Fruit fly (Drosophila melanogaster) whole organism, pupa: ENCODE measurements around the gene CG2993.

Source experiments
- CG10348 ChIP-seq: fragments of 200-800 bp; sonication (Bioruptor generic); IDR thresholded peaks from 2 replicates; pipeline ENCODE4 v1.3.6; 2022; ENCODE audit warnings: missing biosample characterization, missing genetic modification characterization
- CG12605 ChIP-seq: fragments of 200-800 bp; sonication (Bioruptor generic); IDR thresholded peaks from 2 replicates; pipeline ENCODE4 v1.3.6; 2022; ENCODE audit warnings: missing biosample characterization, missing genetic modification characterization
- CG13204 ChIP-seq: fragments of 200-800 bp; sonication (Bioruptor generic); optimal IDR thresholded peaks from 2 replicates; lab custom pipeline; 2018; ENCODE audit warnings: missing biosample characterization, mild to moderate bottlenecking, missing genetic modification characterization, moderate library complexity
- CG14655 ChIP-seq: fragments of 200-800 bp; sonication (Bioruptor generic); optimal IDR thresholded peaks from 3 replicates; lab custom pipeline; 2017; ENCODE audit warnings: mild to moderate bottlenecking, missing biosample characterization, missing genetic modification reagents, missing genetic modification characterization
- CG15710 ChIP-seq: fragments of 200-800 bp; sonication (Bioruptor generic); optimal IDR thresholded peaks from 2 replicates; lab custom pipeline; 2018; ENCODE audit warnings: missing biosample characterization, mild to moderate bottlenecking, missing genetic modification characterization, moderate library complexity
- CG17806 ChIP-seq: fragments of 200-800 bp; sonication (Bioruptor generic); optimal IDR thresholded peaks from 2 replicates; lab custom pipeline; 2018; ENCODE audit warnings: missing biosample characterization, mild to moderate bottlenecking, missing genetic modification characterization, moderate library complexity
- CG32121 ChIP-seq: fragments of 200-800 bp; sonication (Bioruptor generic); IDR thresholded peaks from 2 replicates; pipeline ENCODE4 v1.3.6; 2022; ENCODE audit warnings: missing biosample characterization, missing genetic modification characterization
- CG34367 ChIP-seq: fragments of 200-800 bp; sonication (Bioruptor generic); optimal IDR thresholded peaks from 2 replicates; lab custom pipeline; 2018; ENCODE audit warnings: missing biosample characterization, mild to moderate bottlenecking, missing genetic modification characterization
- CG4496 ChIP-seq: fragments of 200-800 bp; sonication (Bioruptor generic); IDR thresholded peaks from 3 replicates; pipeline ENCODE4 v1.3.6; 2022; ENCODE audit warnings: missing biosample characterization, missing genetic modification characterization
- CG8159 ChIP-seq: fragments of 200-800 bp; sonication (Bioruptor generic); optimal IDR thresholded peaks from 3 replicates; lab custom pipeline; 2018; ENCODE audit warnings: missing biosample characterization, mild to moderate bottlenecking, missing genetic modification characterization, moderate library complexity
- CG8301 ChIP-seq: fragments of 200-800 bp; sonication (Bioruptor generic); optimal IDR thresholded peaks from 2 replicates; lab custom pipeline; 2018; ENCODE audit warnings: missing biosample characterization, mild to moderate bottlenecking, missing genetic modification characterization
- CG9948 ChIP-seq: fragments of 200-800 bp; sonication (Bioruptor generic); optimal IDR thresholded peaks from 2 replicates; lab custom pipeline; 2018; ENCODE audit warnings: missing biosample characterization, mild to moderate bottlenecking, missing genetic modification characterization, moderate library complexity
- D1 ChIP-seq: fragments of 200-800 bp; sonication (Bioruptor generic); optimal IDR thresholded peaks from 2 replicates; lab custom pipeline; 2018; ENCODE audit warnings: missing biosample characterization, mild to moderate bottlenecking, missing genetic modification characterization, moderate library complexity
- EcR ChIP-seq: fragments of 200-800 bp; sonication (Bioruptor generic); optimal IDR thresholded peaks from 3 replicates; lab custom pipeline; 2019; ENCODE audit warnings: missing biosample characterization, missing genetic modification characterization, mild to moderate bottlenecking, moderate library complexity, missing genetic modification reagents
- Ets98B ChIP-seq: fragments of 200-800 bp; sonication (Bioruptor generic); IDR thresholded peaks from 2 replicates; pipeline ENCODE4 v1.3.6; 2022; ENCODE audit warnings: missing biosample characterization, missing genetic modification characterization
- Pif1A ChIP-seq: fragments of 200-800 bp; sonication (Bioruptor generic); optimal IDR thresholded peaks from 3 replicates; lab custom pipeline; 2016; ENCODE audit warnings: missing biosample characterization, missing genetic modification characterization
- Pif1B ChIP-seq: fragments of 200-800 bp; sonication (Bioruptor generic); optimal IDR thresholded peaks from 3 replicates; lab custom pipeline; 2016; ENCODE audit warnings: missing biosample characterization, missing genetic modification characterization
- Snoo ChIP-seq: fragments of 200-800 bp; sonication (Bioruptor generic); optimal IDR thresholded peaks from 3 replicates; lab custom pipeline; 2017; ENCODE audit warnings: missing biosample characterization, mild to moderate bottlenecking, missing genetic modification characterization, inconsistent platforms
- fd96Ca ChIP-seq: fragments of 200-800 bp; sonication (Bioruptor generic); IDR thresholded peaks from 3 replicates; pipeline ENCODE4 v1.3.6; 2022; ENCODE audit warnings: missing biosample characterization, missing genetic modification characterization
- rn ChIP-seq: fragments of 200-800 bp; sonication (Bioruptor generic); IDR thresholded peaks from 2 replicates; pipeline ENCODE4 v1.3.6; 2022; ENCODE audit warnings: missing biosample characterization, missing genetic modification characterization

CG2993 gene

DNA sequence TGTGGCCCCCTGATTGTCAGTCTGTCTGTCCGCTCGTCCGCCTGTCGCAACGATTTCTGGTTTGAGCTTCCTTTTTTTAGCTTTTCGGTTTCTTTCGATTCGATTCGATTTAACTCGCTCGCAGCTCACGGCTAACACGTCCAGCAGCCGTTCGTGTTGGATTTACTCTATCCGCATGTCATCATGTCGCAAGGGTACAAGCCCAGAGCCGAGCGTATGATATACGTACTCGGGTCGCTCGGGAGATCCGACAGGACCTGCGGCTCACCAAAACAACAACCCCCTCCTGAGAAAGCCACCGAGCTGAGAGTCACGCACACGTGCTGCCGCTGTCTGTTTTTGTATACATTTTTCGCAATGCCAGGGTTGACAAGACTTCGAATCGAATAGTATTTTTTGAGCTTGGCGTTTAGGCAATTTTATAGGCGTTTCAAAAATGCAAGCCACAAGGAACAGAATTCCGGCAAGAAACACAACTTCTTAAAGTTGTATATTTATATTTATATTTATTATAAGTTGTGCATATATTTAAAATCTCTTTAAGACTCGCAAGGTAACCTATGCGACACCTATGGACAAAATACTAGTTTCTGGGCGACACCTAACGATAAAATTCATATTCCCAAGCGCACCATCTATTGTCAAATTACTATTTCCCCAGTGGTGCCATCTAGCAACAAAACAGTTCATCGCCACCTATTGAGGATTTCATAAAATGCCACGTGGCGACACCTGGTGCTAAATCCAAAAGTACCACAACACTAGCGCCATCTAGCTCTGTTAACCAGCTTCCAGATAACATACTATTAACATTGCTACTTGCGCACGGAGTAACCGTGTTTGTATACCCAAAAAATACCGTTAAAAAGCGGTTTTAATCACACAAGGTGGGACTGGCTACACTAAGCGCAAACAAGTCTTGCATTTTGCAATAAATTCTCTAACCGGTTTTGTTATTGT lies at the start of gene CG2993, which contains the start of gene sgll:
Gene CG2993 (minus strand): TSS at position 353 of the 960 bp plus-strand sequence.
Gene sgll (plus strand): TSS at position 871 of the 960 bp plus-strand sequence.
- TF ChIP-seq CG4496 (GFP tag; lab: Robert Waterston, UW) (peak; percentile 83), CG10348 (GFP tag; lab: Robert Waterston, UW) (no peak), CG13204 (no peak), CG15710 (tag; lab: Kevin White, UChicago) (peak; percentile 58), CG32121 (GFP tag; lab: Robert Waterston, UW) (no peak), CG9948 (tag; lab: Kevin White, UChicago) (peak; percentile 34), CG34367 (peak; percentile 69), rn (GFP tag; lab: Robert Waterston, UW) (peak; percentile 66), CG14655 (GFP tag; lab: Kevin White, UChicago) (peak; percentile 56), Snoo (tag; lab: Kevin White, UChicago) (peak; percentile 79), Pif1A (GFP tag; lab: Kevin White, UChicago) (no peak), Ets98B (GFP tag; lab: Robert Waterston, UW) (peak; percentile 5; the same call in 1 of the 2 replicates), Pif1B (GFP tag; lab: Kevin White, UChicago) (no peak)

- TF ChIP-seq CG34367 (no peak), CG17806 (tag; lab: Kevin White, UChicago) (no peak), CG13204 (no peak), CG12605 (GFP tag; lab: Robert Waterston, UW) (no peak), CG8159 (tag; lab: Kevin White, UChicago) (peak; percentile 53), CG4496 (GFP tag; lab: Robert Waterston, UW) (0 out of 3 replicates have a peak, but pooled peaks have one; percentile 26), EcR (GFP tag; lab: Kevin White, UChicago) (no peak), Pif1A (GFP tag; lab: Kevin White, UChicago) (peak; percentile 17), rn (GFP tag; lab: Robert Waterston, UW) (no peak), Ets98B (GFP tag; lab: Robert Waterston, UW) (peak; percentile 36; the same call in 1 of the 2 replicates), CG15710 (tag; lab: Kevin White, UChicago) (peak; percentile 45), CG14655 (GFP tag; lab: Kevin White, UChicago) (peak; percentile 40), Snoo (tag; lab: Kevin White, UChicago) (no peak), fd96Ca (GFP tag; lab: Robert Waterston, UW) (no peak), CG32121 (GFP tag; lab: Robert Waterston, UW) (no peak), D1 (tag; lab: Kevin White, UChicago) (no peak), CG8301 (tag; lab: Kevin White, UChicago) (no peak), Pif1B (GFP tag; lab: Kevin White, UChicago) (no peak)
These were observed 11.7 kb upstream of the CG2993 start for dm6 chr3R:7821559-7821958.

- TF ChIP-seq CG12605 (GFP tag; lab: Robert Waterston, UW) (no peak), CG14655 (GFP tag; lab: Kevin White, UChicago) (peak; percentile 49), CG8301 (tag; lab: Kevin White, UChicago) (peak; percentile 31), CG17806 (tag; lab: Kevin White, UChicago) (peak; percentile 16), CG9948 (tag; lab: Kevin White, UChicago) (peak; percentile 23), CG15710 (tag; lab: Kevin White, UChicago) (peak; percentile 46), D1 (tag; lab: Kevin White, UChicago) (no peak), CG34367 (no peak), CG10348 (GFP tag; lab: Robert Waterston, UW) (no peak), CG4496 (GFP tag; lab: Robert Waterston, UW) (no peak), Pif1A (GFP tag; lab: Kevin White, UChicago) (peak; percentile 21), CG8159 (tag; lab: Kevin White, UChicago) (peak; percentile 71)
These were observed 4.2 kb upstream of the CG2993 start, which contains the start of gene CG34384 for dm6 chr3R:7813981-7814529. Gene CG34384 (plus strand): TSS chr3R:7814361.

- TF ChIP-seq EcR (GFP tag; lab: Kevin White, UChicago) (no peak), Pif1A (GFP tag; lab: Kevin White, UChicago) (no peak), Ets98B (GFP tag; lab: Robert Waterston, UW) (no peak), CG9948 (tag; lab: Kevin White, UChicago) (no peak), CG10348 (GFP tag; lab: Robert Waterston, UW) (no peak), Snoo (tag; lab: Kevin White, UChicago) (no peak), rn (GFP tag; lab: Robert Waterston, UW) (no peak), CG13204 (no peak), CG12605 (GFP tag; lab: Robert Waterston, UW) (no peak), CG32121 (GFP tag; lab: Robert Waterston, UW) (no peak), CG8159 (tag; lab: Kevin White, UChicago) (no peak), CG17806 (tag; lab: Kevin White, UChicago) (no peak), CG8301 (tag; lab: Kevin White, UChicago) (no peak), Pif1B (GFP tag; lab: Kevin White, UChicago) (no peak), fd96Ca (GFP tag; lab: Robert Waterston, UW) (no peak), CG4496 (GFP tag; lab: Robert Waterston, UW) (no peak), CG14655 (GFP tag; lab: Kevin White, UChicago) (no peak), CG15710 (tag; lab: Kevin White, UChicago) (no peak), CG34367 (no peak)
- TF ChIP-seq, all 21 proteins: peak for 0
These were observed 3.7 kb upstream of the CG2993 start for dm6 chr3R:7813518-7813917.
